Worm (Caenorhabditis elegans) whole organism, L4/young adult: Measurements from ENCODE around the gene svh-1.

Source experiments
- W03F9.2 ChIP-seq: fragments of 150-350 bp; optimal IDR thresholded peaks from 2 replicates; lab custom pipeline; 2014; ENCODE audit warnings: missing biosample characterization, missing genetic modification characterization
- him-1 ChIP-seq: sonication (generic microtip); optimal IDR thresholded peaks from 2 replicates; lab custom pipeline; 2016; ENCODE audit warnings: missing genotype, missing genetic modification reagents, missing genetic modification characterization, missing compliant biosample characterization

ce11 chrIV:8232428-8232827, 26.0 kb downstream of the svh-1 start:
- TF ChIP-seq W03F9.2 (tag; lab: Kevin White, UChicago) (no peak), him-1 (tag; lab: Kevin White, UChicago) (no peak)
